Fruit fly (Drosophila melanogaster) whole organism, embryonic: ENCODE results near the gene PDCD-5.

Experiments used
- ATbp ChIP-seq: fragments of 200-800 bp; sonication (Bioruptor generic); optimal IDR thresholded peaks from 2 replicates; lab custom pipeline; 2017; ENCODE audit warnings: missing biosample characterization, mild to moderate bottlenecking, missing genetic modification characterization, missing genetic modification reagents
- C15 ChIP-seq: fragments of 200-800 bp; sonication (Bioruptor generic); IDR thresholded peaks from 3 replicates; pipeline ENCODE4 v1.3.6; 2022; ENCODE audit warnings: missing biosample characterization, missing genetic modification characterization
- CG10274 ChIP-seq: fragments of 200-800 bp; sonication (Bioruptor generic); optimal IDR thresholded peaks from 3 replicates; lab custom pipeline; 2017; ENCODE audit warnings: missing biosample characterization, mild to moderate bottlenecking, missing genetic modification characterization
- CG10431 ChIP-seq: fragments of 200-800 bp; sonication (Bioruptor generic); optimal IDR thresholded peaks from 3 replicates; lab custom pipeline; 2018; ENCODE audit warnings: missing biosample characterization, mild to moderate bottlenecking, missing genetic modification characterization
- CG10979 ChIP-seq: fragments of 200-800 bp; sonication (Bioruptor generic); optimal IDR thresholded peaks from 2 replicates; lab custom pipeline; 2018; ENCODE audit warnings: missing biosample characterization, mild to moderate bottlenecking, missing genetic modification characterization, moderate library complexity
- CG11560 ChIP-seq: fragments of 200-800 bp; sonication (Bioruptor generic); IDR thresholded peaks from 3 replicates; pipeline ENCODE4 v1.3.6; 2022; ENCODE audit warnings: missing biosample characterization, missing genetic modification characterization
- CG13123 ChIP-seq: fragments of 200-800 bp; sonication (Bioruptor generic); optimal IDR thresholded peaks from 2 replicates; lab custom pipeline; 2016; ENCODE audit warnings: missing biosample characterization, missing genetic modification characterization
- CG13775 ChIP-seq: fragments of 200-800 bp; sonication (Bioruptor generic); optimal IDR thresholded peaks from 3 replicates; lab custom pipeline; 2017; ENCODE audit warnings: missing biosample characterization, mild to moderate bottlenecking, missing genetic modification characterization
- CG18262 ChIP-seq: fragments of 200-800 bp; optimal IDR thresholded peaks from 3 replicates; lab custom pipeline; 2019; ENCODE audit warnings: missing biosample characterization, mild to moderate bottlenecking, missing genetic modification characterization, moderate library complexity
- CG18476 ChIP-seq: fragments of 200-800 bp; sonication (Bioruptor generic); optimal IDR thresholded peaks from 2 replicates; lab custom pipeline; 2016; ENCODE audit warnings: missing biosample characterization, mild to moderate bottlenecking, missing genetic modification characterization
- CG18619 ChIP-seq: fragments of 200-800 bp; sonication (Bioruptor generic); optimal IDR thresholded peaks from 3 replicates; lab custom pipeline; 2017; ENCODE audit warnings: missing biosample characterization, mild to moderate bottlenecking, missing genetic modification characterization
- CG2712 ChIP-seq: fragments of 200-800 bp; optimal IDR thresholded peaks from 3 replicates; lab custom pipeline; 2019; ENCODE audit warnings: missing biosample characterization, mild to moderate bottlenecking, missing genetic modification characterization, moderate library complexity
- CG31365 ChIP-seq: fragments of 200-800 bp; sonication (Bioruptor generic); optimal IDR thresholded peaks from 2 replicates; lab custom pipeline; 2018; ENCODE audit warnings: missing biosample characterization, mild to moderate bottlenecking, missing genetic modification characterization
- CG3847 ChIP-seq: fragments of 200-800 bp; sonication (Bioruptor generic); IDR thresholded peaks from 2 replicates; pipeline ENCODE4 v1.3.6; 2022; ENCODE audit warnings: missing biosample characterization, missing genetic modification characterization
- CG8944 ChIP-seq: fragments of 200-800 bp; sonication (Bioruptor generic); optimal IDR thresholded peaks from 3 replicates; lab custom pipeline; 2016; ENCODE audit warnings: missing biosample characterization, missing genetic modification characterization
- D19A ChIP-seq: fragments of 200-800 bp; optimal IDR thresholded peaks from 3 replicates; lab custom pipeline; 2019; ENCODE audit warnings: missing biosample characterization, mild to moderate bottlenecking, missing genetic modification characterization, moderate library complexity
- D19B ChIP-seq: fragments of 200-800 bp; sonication (Bioruptor generic); optimal IDR thresholded peaks from 2 replicates; lab custom pipeline; 2017; ENCODE audit warnings: missing biosample characterization, mild to moderate bottlenecking, missing genetic modification characterization
- Dad ChIP-seq: fragments of 200-800 bp; sonication (Bioruptor generic); optimal IDR thresholded peaks from 3 replicates; lab custom pipeline; 2016; ENCODE audit warnings: missing biosample characterization, missing genetic modification characterization
- H2.0 ChIP-seq: fragments of 200-800 bp; sonication (Bioruptor generic); IDR thresholded peaks from 2 replicates; pipeline ENCODE4 v1.3.6; 2022; ENCODE audit warnings: missing biosample characterization, missing genetic modification characterization
- HHEX ChIP-seq: fragments of 200-800 bp; sonication (Bioruptor generic); optimal IDR thresholded peaks from 3 replicates; lab custom pipeline; 2017; ENCODE audit warnings: missing biosample characterization, mild to moderate bottlenecking, missing genetic modification characterization, missing genetic modification reagents
- HLH54F ChIP-seq: fragments of 200-800 bp; sonication (Bioruptor generic); optimal IDR thresholded peaks from 3 replicates; lab custom pipeline; 2016; ENCODE audit warnings: missing biosample characterization, missing genetic modification characterization
- HLHmδ ChIP-seq: fragments of 200-800 bp; sonication (Bioruptor generic); optimal IDR thresholded peaks from 2 replicates; lab custom pipeline; 2018; ENCODE audit warnings: missing biosample characterization, mild to moderate bottlenecking, missing genetic modification characterization, moderate library complexity
- Hand ChIP-seq: fragments of 200-800 bp; sonication (Bioruptor generic); optimal IDR thresholded peaks from 2 replicates; lab custom pipeline; 2017; ENCODE audit warnings: mild to moderate bottlenecking, missing biosample characterization, missing genetic modification reagents, missing genetic modification characterization
- HmgZ ChIP-seq: fragments of 200-800 bp; sonication (Bioruptor generic); optimal IDR thresholded peaks from 2 replicates; lab custom pipeline; 2018; ENCODE audit warnings: missing biosample characterization, mild to moderate bottlenecking, missing genetic modification characterization
- Hr39 ChIP-seq: fragments of >200 bp; optimal IDR thresholded peaks from 2 replicates; lab custom pipeline; 2017
- Hr78 ChIP-seq, 2 experiments: fragments of 200-800 bp in 1 of 2; fragments of >200 bp in 1 of 2; sonication (Bioruptor generic) in 1 of 2; optimal IDR thresholded peaks; 2 replicates each; lab custom pipeline; 2017 to 2019; ENCODE audit warnings: missing biosample characterization in 2 of 2, missing genetic modification characterization in 2 of 2, mild to moderate bottlenecking in 1 of 2, moderate library complexity in 1 of 2
- NFAT ChIP-seq: fragments of 200-800 bp; sonication (Bioruptor generic); IDR thresholded peaks from 2 replicates; pipeline ENCODE4 v1.3.6; 2022; ENCODE audit warnings: missing biosample characterization, missing genetic modification characterization
- Nf-YA ChIP-seq: fragments of 200-800 bp; sonication (Bioruptor generic); IDR thresholded peaks from 2 replicates; pipeline ENCODE4 v1.3.6; 2022; ENCODE audit warnings: missing biosample characterization, missing genetic modification characterization
- Optix ChIP-seq: fragments of 200-800 bp; sonication (Bioruptor generic); IDR thresholded peaks from 3 replicates; pipeline ENCODE4 v1.3.6; 2022; ENCODE audit warnings: missing biosample characterization, missing genetic modification characterization
- Ravus ChIP-seq: fragments of 200-800 bp; sonication (Bioruptor generic); IDR thresholded peaks from 2 replicates; pipeline ENCODE4 v1.3.6; 2022; ENCODE audit warnings: missing biosample characterization, missing genetic modification characterization
- Taf1 ChIP-seq: fragments of 200-800 bp; sonication (Bioruptor generic); IDR thresholded peaks from 2 replicates; pipeline ENCODE4 v1.3.6; 2022; ENCODE audit warnings: missing biosample characterization, missing genetic modification characterization
- YL-1 ChIP-seq: fragments of 200-800 bp; sonication (Bioruptor generic); optimal IDR thresholded peaks from 3 replicates; lab custom pipeline; 2017; ENCODE audit warnings: missing biosample characterization, mild to moderate bottlenecking, missing genetic modification characterization
- ato ChIP-seq: fragments of 200-800 bp; sonication (Bioruptor generic); IDR thresholded peaks from 2 replicates; pipeline ENCODE4 v1.3.6; 2022; ENCODE audit warnings: missing biosample characterization, missing genetic modification characterization; ENCODE audit not compliant: partially characterized antibody
- az2 ChIP-seq: fragments of 200-800 bp; sonication (Bioruptor generic); optimal IDR thresholded peaks from 3 replicates; lab custom pipeline; 2016; ENCODE audit warnings: missing biosample characterization, missing genetic modification characterization
- caup ChIP-seq: fragments of 200-800 bp; sonication (Bioruptor generic); optimal IDR thresholded peaks from 3 replicates; lab custom pipeline; 2017; ENCODE audit warnings: missing biosample characterization, mild to moderate bottlenecking, missing genetic modification characterization, moderate library complexity; ENCODE audit not compliant: severe bottlenecking
- chm ChIP-seq: fragments of 200-800 bp; sonication (Bioruptor generic); IDR thresholded peaks from 2 replicates; pipeline ENCODE4 v1.3.6; 2022; ENCODE audit warnings: missing biosample characterization, missing genetic modification characterization
- dmrt11E ChIP-seq: fragments of 200-800 bp; sonication (Bioruptor generic); optimal IDR thresholded peaks from 3 replicates; lab custom pipeline; 2018; ENCODE audit warnings: missing biosample characterization, mild to moderate bottlenecking, missing genetic modification characterization, moderate library complexity
- fd3F ChIP-seq: fragments of 200-800 bp; sonication (Bioruptor generic); optimal IDR thresholded peaks from 2 replicates; lab custom pipeline; 2018; ENCODE audit warnings: missing biosample characterization, mild to moderate bottlenecking, missing genetic modification characterization, moderate library complexity
- gcm ChIP-seq: fragments of 200-800 bp; sonication (Bioruptor generic); optimal IDR thresholded peaks from 2 replicates; lab custom pipeline; 2019; ENCODE audit warnings: missing biosample characterization, mild to moderate bottlenecking, missing genetic modification characterization, moderate library complexity
- ham ChIP-seq: fragments of 200-800 bp; sonication (Bioruptor generic); IDR thresholded peaks from 2 replicates; pipeline ENCODE4 v1.3.6; 2022; ENCODE audit warnings: missing biosample characterization, missing genetic modification characterization
- lab ChIP-seq: fragments of 200-800 bp; sonication (Bioruptor generic); optimal IDR thresholded peaks from 3 replicates; lab custom pipeline; 2017; ENCODE audit warnings: missing biosample characterization, missing genetic modification characterization, mild to moderate bottlenecking, moderate library complexity, missing genetic modification reagents
- lola ChIP-seq, 3 experiments: fragments of >200 bp in 2 of 3; fragments of 200-800 bp in 1 of 3; sonication (Bioruptor generic) in 1 of 3; optimal IDR thresholded peaks; 2 replicates each; lab custom pipeline; 2017 to 2019; ENCODE audit warnings: missing biosample characterization in 3 of 3, missing genetic modification characterization in 3 of 3, mild to moderate bottlenecking in 1 of 3, moderate library complexity in 1 of 3
- pb ChIP-seq: fragments of 200-800 bp; sonication (Bioruptor generic); optimal IDR thresholded peaks from 3 replicates; lab custom pipeline; 2016; ENCODE audit warnings: missing biosample characterization, missing genetic modification characterization
- pnt ChIP-seq: fragments of 200-800 bp; sonication (Bioruptor generic); optimal IDR thresholded peaks from 3 replicates; lab custom pipeline; 2016; ENCODE audit warnings: missing biosample characterization, missing genetic modification characterization
- tap ChIP-seq: fragments of 200-800 bp; optimal IDR thresholded peaks from 3 replicates; lab custom pipeline; 2019; ENCODE audit warnings: missing biosample characterization, mild to moderate bottlenecking, missing genetic modification characterization, moderate library complexity
- tup ChIP-seq: fragments of 200-800 bp; sonication (Bioruptor generic); optimal IDR thresholded peaks from 2 replicates; lab custom pipeline; 2016; ENCODE audit warnings: missing biosample characterization, mild to moderate bottlenecking, missing genetic modification characterization, moderate library complexity
- vfl ChIP-seq: fragments of 200-800 bp; sonication (Bioruptor generic); optimal IDR thresholded peaks from 2 replicates; lab custom pipeline; 2016; ENCODE audit warnings: missing biosample characterization, missing genetic modification characterization
- zen2 ChIP-seq: fragments of 200-800 bp; sonication (Bioruptor generic); IDR thresholded peaks from 3 replicates; pipeline ENCODE4 v1.3.6; 2022; ENCODE audit warnings: missing biosample characterization, missing genetic modification characterization; ENCODE audit not compliant: partially characterized antibody
- zf30C ChIP-seq: fragments of 200-800 bp; sonication (Bioruptor generic); optimal IDR thresholded peaks from 3 replicates; lab custom pipeline; 2018; ENCODE audit warnings: missing biosample characterization, mild to moderate bottlenecking, missing genetic modification characterization

Gene PDCD-5

dm6 chr3L:16228659-16229205 lies 3.1 kb downstream of the PDCD-5 start, which contains the start of gene Tmx3 (continued):
- TF ChIP-seq dmrt11E (tag; lab: Kevin White, UChicago), result peak; percentile 89
- peak; percentile 76; the same call in 2 of the 3 replicates for TF ChIP-seq C15 (GFP tag; lab: Robert Waterston, UW)
- TF ChIP-seq CG10431 (GFP tag; lab: Kevin White, UChicago), result peak; percentile 59
- peak; percentile 87 for TF ChIP-seq lab
- TF ChIP-seq Hr78 (GFP tag; optimal IDR thresholded peaks at IDR 0.05; lab: Kevin White, UChicago), result no peak
- peak; percentile 50 for TF ChIP-seq ATbp (GFP tag; lab: Kevin White, UChicago)
- TF ChIP-seq chm (GFP tag; lab: Robert Waterston, UW), result no peak
- TF ChIP-seq HLH54F (GFP tag; lab: Kevin White, UChicago), result peak; percentile 59
- no peak for TF ChIP-seq Hr39
- TF ChIP-seq CG18262 (tag; lab: Kevin White, UChicago), result peak; percentile 91
- no peak for TF ChIP-seq CG18476 (GFP tag; lab: Kevin White, UChicago)
- peak; percentile 94 for TF ChIP-seq NFAT (GFP tag; lab: Robert Waterston, UW)
- TF ChIP-seq tap, result peak; percentile 77
- peak; percentile 30; the same call in 1 of the 2 replicates for TF ChIP-seq ham
- no peak for TF ChIP-seq CG10274
- no peak for TF ChIP-seq HLHmδ (GFP tag; lab: Kevin White, UChicago)
- TF ChIP-seq fd3F, result peak; percentile 86
- TF ChIP-seq CG18619 (GFP tag; lab: Kevin White, UChicago), result peak; percentile 84
- peak; percentile 79 for TF ChIP-seq CG13123 (GFP tag; lab: Kevin White, UChicago)
- peak; percentile 67 for TF ChIP-seq D19B
- peak; percentile 49 for TF ChIP-seq vfl (GFP tag; lab: Kevin White, UChicago)
- peak; percentile 67 for TF ChIP-seq gcm (GFP tag; lab: Kevin White, UChicago)
- no peak for TF ChIP-seq ato
- TF ChIP-seq Optix (GFP tag; lab: Robert Waterston, UW), result peak; percentile 68; the same call in 2 of the 3 replicates
- TF ChIP-seq Nf-YA (GFP tag; lab: Robert Waterston, UW), result peak; percentile 81
- TF ChIP-seq HmgZ (tag; lab: Kevin White, UChicago), result peak; percentile 78
- TF ChIP-seq CG3847, result peak; percentile 94
- TF ChIP-seq CG10979 (tag; lab: Kevin White, UChicago), result peak; percentile 79
- peak; percentile 87 for TF ChIP-seq CG13775
- no peak for TF ChIP-seq CG31365
- TF ChIP-seq pnt, result peak; percentile 55
- TF ChIP-seq H2.0, result peak; percentile 94
- TF ChIP-seq lola (GFP tag; optimal IDR thresholded peaks at IDR 0.05; lab: Kevin White, UChicago), result peak in 1 of 3 experiments; percentile 91
- TF ChIP-seq Taf1 (GFP tag; lab: Robert Waterston, UW), result peak; percentile 79
- TF ChIP-seq CG2712 (tag; lab: Kevin White, UChicago), result peak; percentile 93
- TF ChIP-seq caup (GFP tag; lab: Kevin White, UChicago), result peak; percentile 62
- peak; percentile 58 for TF ChIP-seq Dad (GFP tag; lab: Kevin White, UChicago)
- peak; percentile 84 for TF ChIP-seq YL-1 (GFP tag; lab: Kevin White, UChicago)
- TF ChIP-seq HHEX (GFP tag; lab: Kevin White, UChicago), result peak; percentile 77
- TF ChIP-seq Hand (GFP tag; lab: Kevin White, UChicago), result peak; percentile 41
- peak; percentile 40 for TF ChIP-seq tup (GFP tag; lab: Kevin White, UChicago)
- no peak for TF ChIP-seq zf30C (GFP tag; lab: Kevin White, UChicago)
- peak; percentile 70 for TF ChIP-seq Ravus (GFP tag; lab: Robert Waterston, UW)
- peak; percentile 63; the same call in 1 of the 3 replicates for TF ChIP-seq CG11560 (tag; lab: Robert Waterston, UW)
- peak; percentile 62 for TF ChIP-seq CG8944 (GFP tag; lab: Kevin White, UChicago)
- no peak for TF ChIP-seq pb
- TF ChIP-seq D19A (tag; lab: Kevin White, UChicago), result peak; percentile 89
- TF ChIP-seq az2 (GFP tag; lab: Kevin White, UChicago), result peak; percentile 89
- no peak for TF ChIP-seq zen2 (GFP tag; lab: Robert Waterston, UW)
